Fruit fly (Drosophila melanogaster) whole organism, prepupa: Measurements from ENCODE around the gene hid.
A peak's percentile ranks its signal among the peaks of the same experiment; 100 is the strongest.

Experiments
- CG10631 ChIP-seq: fragments of 200-800 bp; sonication (Bioruptor generic); optimal IDR thresholded peaks from 2 replicates; lab custom pipeline; 2016; ENCODE audit warnings: missing biosample characterization, missing genetic modification characterization
- CG10669 ChIP-seq: fragments of 200-800 bp; sonication (Bioruptor generic); optimal IDR thresholded peaks from 3 replicates; lab custom pipeline; 2018; ENCODE audit warnings: missing biosample characterization, mild to moderate bottlenecking, missing genetic modification characterization, moderate library complexity
- CG11762 ChIP-seq: fragments of 200-800 bp; sonication (Bioruptor generic); optimal IDR thresholded peaks from 3 replicates; lab custom pipeline; 2016; ENCODE audit warnings: missing biosample characterization, missing genetic modification characterization; ENCODE audit not compliant: insufficient read depth
- CG11902 ChIP-seq: fragments of 200-800 bp; sonication (Bioruptor generic); optimal IDR thresholded peaks from 3 replicates; lab custom pipeline; 2016; ENCODE audit warnings: missing biosample characterization, missing genetic modification characterization
- CG15336 ChIP-seq: fragments of 200-800 bp; sonication (Bioruptor generic); IDR thresholded peaks from 2 replicates; pipeline ENCODE4 v1.3.6; 2022; ENCODE audit warnings: missing biosample characterization, missing genetic modification characterization
- CG1621 ChIP-seq: fragments of 200-800 bp; sonication (Bioruptor generic); optimal IDR thresholded peaks from 3 replicates; lab custom pipeline; 2018; ENCODE audit warnings: missing biosample characterization, mild to moderate bottlenecking, missing genetic modification characterization
- CG16779 ChIP-seq: fragments of 200-800 bp; sonication (Bioruptor generic); optimal IDR thresholded peaks from 3 replicates; lab custom pipeline; 2017; ENCODE audit warnings: missing biosample characterization, mild to moderate bottlenecking, missing genetic modification characterization
- CG3032 ChIP-seq: fragments of 200-800 bp; optimal IDR thresholded peaks from 2 replicates; lab custom pipeline; 2019; ENCODE audit warnings: missing biosample characterization, mild to moderate bottlenecking, missing genetic modification characterization, moderate library complexity
- CG31627 ChIP-seq: fragments of 200-800 bp; sonication (Bioruptor generic); optimal IDR thresholded peaks from 3 replicates; lab custom pipeline; 2016; ENCODE audit warnings: missing biosample characterization, missing genetic modification characterization
- CG32006 ChIP-seq: fragments of 200-800 bp; sonication (Bioruptor generic); optimal IDR thresholded peaks from 3 replicates; lab custom pipeline; 2017; ENCODE audit warnings: missing biosample characterization, mild to moderate bottlenecking, missing genetic modification characterization
- CG3919 ChIP-seq: fragments of 200-800 bp; sonication (Bioruptor generic); optimal IDR thresholded peaks from 3 replicates; lab custom pipeline; 2016; ENCODE audit warnings: missing biosample characterization, missing genetic modification characterization
- CG4318 ChIP-seq: fragments of 200-800 bp; sonication (Bioruptor generic); optimal IDR thresholded peaks from 3 replicates; lab custom pipeline; 2017; ENCODE audit warnings: missing biosample characterization, mild to moderate bottlenecking, missing genetic modification characterization
- CG6163 ChIP-seq: fragments of 200-800 bp; sonication (Bioruptor generic); IDR thresholded peaks from 3 replicates; pipeline ENCODE4 v1.3.6; 2022; ENCODE audit warnings: missing biosample characterization, missing genetic modification characterization
- CG6276 ChIP-seq: fragments of 200-800 bp; sonication (Bioruptor generic); optimal IDR thresholded peaks from 2 replicates; lab custom pipeline; 2017; ENCODE audit warnings: missing biosample characterization, mild to moderate bottlenecking, missing genetic modification characterization
- CG6808 ChIP-seq: fragments of 200-800 bp; sonication (Bioruptor generic); optimal IDR thresholded peaks from 3 replicates; lab custom pipeline; 2017; ENCODE audit warnings: missing biosample characterization, missing genetic modification characterization, mild to moderate bottlenecking, moderate library complexity, missing genetic modification reagents
- CG6854 ChIP-seq: fragments of 200-800 bp; sonication (Bioruptor generic); optimal IDR thresholded peaks from 2 replicates; lab custom pipeline; 2017; ENCODE audit warnings: missing biosample characterization, mild to moderate bottlenecking, missing genetic modification characterization
- CG8119 ChIP-seq: fragments of 200-800 bp; sonication (Bioruptor generic); IDR thresholded peaks from 3 replicates; pipeline ENCODE4 v1.3.6; 2022; ENCODE audit warnings: missing biosample characterization, missing genetic modification characterization
- CG8319 ChIP-seq: fragments of 200-800 bp; sonication (Bioruptor generic); optimal IDR thresholded peaks from 3 replicates; lab custom pipeline; 2016; ENCODE audit warnings: missing biosample characterization, missing genetic modification characterization
- CG9139 ChIP-seq: fragments of 200-800 bp; sonication (Bioruptor generic); optimal IDR thresholded peaks from 3 replicates; lab custom pipeline; 2017; ENCODE audit warnings: missing biosample characterization, mild to moderate bottlenecking, missing genetic modification characterization
- Eip75B ChIP-seq: fragments of 200-800 bp; sonication (Bioruptor generic); optimal IDR thresholded peaks from 3 replicates; lab custom pipeline; 2016; ENCODE audit warnings: missing biosample characterization, missing genetic modification characterization
- Eip78C ChIP-seq: fragments of 200-800 bp; sonication (Bioruptor generic); peaks from one replicate; lab custom pipeline; 2016; ENCODE audit warnings: missing biosample characterization, missing genetic modification characterization
- Eip93F ChIP-seq: fragments of 200-800 bp; sonication (Bioruptor generic); optimal IDR thresholded peaks from 2 replicates; lab custom pipeline; 2016; ENCODE audit warnings: missing biosample characterization, mild to moderate bottlenecking, missing genetic modification characterization
- Ets21C ChIP-seq: fragments of 200-800 bp; sonication (Bioruptor generic); optimal IDR thresholded peaks from 3 replicates; lab custom pipeline; 2016; ENCODE audit warnings: missing biosample characterization, missing genetic modification characterization
- Ets96B ChIP-seq: fragments of 200-800 bp; optimal IDR thresholded peaks from 2 replicates; lab custom pipeline; 2019; ENCODE audit warnings: missing biosample characterization, mild to moderate bottlenecking, missing genetic modification characterization, moderate library complexity
- Gug ChIP-seq: fragments of 200-800 bp; sonication (Bioruptor generic); IDR thresholded peaks from 2 replicates; pipeline ENCODE4 v1.3.6; 2022; ENCODE audit warnings: missing biosample characterization, missing genetic modification characterization
- Hr39 ChIP-seq: fragments of 200-800 bp; sonication (Bioruptor generic); optimal IDR thresholded peaks from 2 replicates; lab custom pipeline; 2016; ENCODE audit warnings: missing biosample characterization, missing genetic modification characterization
- Hr4 ChIP-seq: fragments of 200-800 bp; sonication (Bioruptor generic); optimal IDR thresholded peaks from 3 replicates; lab custom pipeline; 2016; ENCODE audit warnings: missing biosample characterization, missing genetic modification characterization
- Lpt ChIP-seq: fragments of 200-800 bp; sonication (Bioruptor generic); optimal IDR thresholded peaks from 3 replicates; lab custom pipeline; 2016; ENCODE audit warnings: missing biosample characterization, missing genetic modification characterization
- Met ChIP-seq: fragments of 200-800 bp; sonication (Bioruptor generic); optimal IDR thresholded peaks from 3 replicates; lab custom pipeline; 2016; ENCODE audit warnings: missing biosample characterization, missing genetic modification characterization
- Smox ChIP-seq: fragments of 200-800 bp; sonication (Bioruptor generic); optimal IDR thresholded peaks from 3 replicates; lab custom pipeline; 2016; ENCODE audit warnings: missing biosample characterization, missing genetic modification characterization
- Sox102F ChIP-seq: fragments of 200-800 bp; sonication (Bioruptor generic); optimal IDR thresholded peaks from 2 replicates; lab custom pipeline; 2016; ENCODE audit warnings: missing biosample characterization, mild to moderate bottlenecking, missing genetic modification characterization
- Sox14 ChIP-seq: fragments of 200-800 bp; sonication (Bioruptor generic); optimal IDR thresholded peaks from 3 replicates; lab custom pipeline; 2016; ENCODE audit warnings: missing biosample characterization, missing genetic modification characterization
- dsx ChIP-seq: fragments of 200-800 bp; optimal IDR thresholded peaks from 3 replicates; lab custom pipeline; 2019; ENCODE audit warnings: missing biosample characterization, mild to moderate bottlenecking, missing genetic modification characterization, moderate library complexity; ENCODE audit not compliant: poor library complexity, severe bottlenecking
- eg ChIP-seq: fragments of 200-800 bp; sonication (Bioruptor generic); IDR thresholded peaks from 3 replicates; pipeline ENCODE4 v1.3.6; 2022; ENCODE audit warnings: missing biosample characterization, missing genetic modification characterization
- esn ChIP-seq: fragments of 200-800 bp; sonication (Bioruptor generic); optimal IDR thresholded peaks from 2 replicates; lab custom pipeline; 2016; ENCODE audit warnings: missing biosample characterization, mild to moderate bottlenecking, missing genetic modification characterization, moderate library complexity
- fd85E ChIP-seq: fragments of 200-800 bp; sonication (Bioruptor generic); optimal IDR thresholded peaks from 3 replicates; lab custom pipeline; 2016; ENCODE audit warnings: missing biosample characterization, missing genetic modification characterization
- fkh ChIP-seq: fragments of 200-800 bp; sonication (Bioruptor generic); optimal IDR thresholded peaks from 3 replicates; lab custom pipeline; 2017; ENCODE audit warnings: missing biosample characterization, mild to moderate bottlenecking, missing genetic modification characterization, moderate library complexity
- net ChIP-seq: fragments of 200-800 bp; sonication (Bioruptor generic); optimal IDR thresholded peaks from 3 replicates; lab custom pipeline; 2016; ENCODE audit warnings: missing biosample characterization, missing genetic modification characterization
- pdm3 ChIP-seq: fragments of 200-800 bp; sonication (Bioruptor generic); optimal IDR thresholded peaks from 3 replicates; lab custom pipeline; 2016; ENCODE audit warnings: missing biosample characterization, missing genetic modification characterization
- spab ChIP-seq: fragments of 200-800 bp; sonication (Bioruptor generic); optimal IDR thresholded peaks from 2 replicates; lab custom pipeline; 2017; ENCODE audit warnings: missing biosample characterization, mild to moderate bottlenecking, missing genetic modification characterization, missing genetic modification reagents
- ss ChIP-seq, 2 experiments: fragments of 200-800 bp; sonication (Bioruptor generic); optimal IDR thresholded peaks; 2 replicates in 1 of 2; 3 replicates in 1 of 2; lab custom pipeline; 2017 to 2018; ENCODE audit warnings: mild to moderate bottlenecking in 2 of 2, missing biosample characterization in 2 of 2, missing genetic modification characterization in 2 of 2, moderate library complexity in 1 of 2
- svp ChIP-seq: fragments of 200-800 bp; sonication (Bioruptor generic); peaks from one replicate; lab custom pipeline; 2016; ENCODE audit warnings: missing biosample characterization, missing genetic modification characterization
- topi ChIP-seq: fragments of 200-800 bp; sonication (Bioruptor generic); optimal IDR thresholded peaks from 3 replicates; lab custom pipeline; 2016; ENCODE audit warnings: missing biosample characterization, missing genetic modification characterization
- vri ChIP-seq: fragments of 200-800 bp; sonication (Bioruptor generic); optimal IDR thresholded peaks from 3 replicates; lab custom pipeline; 2016; ENCODE audit warnings: missing biosample characterization, mild to moderate bottlenecking, missing genetic modification characterization

Gene hid

dm6 chr3L:18223437-18223836 is 38.0 kb upstream of the hid start (continued):
- TF ChIP-seq CG6163 (peak; percentile 89), CG31627 (GFP tag; lab: Kevin White, UChicago) (peak; percentile 25), pdm3 (GFP tag; lab: Kevin White, UChicago) (peak; percentile 69), CG6276 (GFP tag; lab: Kevin White, UChicago) (peak; percentile 81), Ets21C (GFP tag; lab: Kevin White, UChicago) (no peak), CG10631 (GFP tag; lab: Kevin White, UChicago) (peak; percentile 80), Eip75B (GFP tag; lab: Kevin White, UChicago) (peak; percentile 54), vri (GFP tag; lab: Kevin White, UChicago) (peak; percentile 24), CG9139 (GFP tag; lab: Kevin White, UChicago) (peak; percentile 50), CG1621 (peak; percentile 67), fkh (no peak), CG15336 (peak; percentile 96), spab (peak; percentile 66), Hr39 (GFP tag; lab: Kevin White, UChicago) (peak; percentile 24), Lpt (GFP tag; lab: Kevin White, UChicago) (peak; percentile 63), topi (peak; percentile 50), CG4318 (GFP tag; lab: Kevin White, UChicago) (peak; percentile 65), eg (GFP tag; lab: Robert Waterston, UW) (peak; percentile 93), fd85E (GFP tag; lab: Kevin White, UChicago) (no peak), CG11902 (GFP tag; lab: Kevin White, UChicago) (peak; percentile 7), net (GFP tag; lab: Kevin White, UChicago) (peak; percentile 83), CG10669 (GFP tag; lab: Kevin White, UChicago) (peak; percentile 31), CG8119 (GFP tag; lab: Robert Waterston, UW) (peak; percentile 93), CG8319 (GFP tag; lab: Kevin White, UChicago) (peak; percentile 51), esn (GFP tag; lab: Kevin White, UChicago) (peak; percentile 63), CG11762 (peak; percentile 63), svp (GFP tag; lab: Kevin White, UChicago) (peak; percentile 83), Sox14 (GFP tag; lab: Kevin White, UChicago) (peak; percentile 53)

DNA sequence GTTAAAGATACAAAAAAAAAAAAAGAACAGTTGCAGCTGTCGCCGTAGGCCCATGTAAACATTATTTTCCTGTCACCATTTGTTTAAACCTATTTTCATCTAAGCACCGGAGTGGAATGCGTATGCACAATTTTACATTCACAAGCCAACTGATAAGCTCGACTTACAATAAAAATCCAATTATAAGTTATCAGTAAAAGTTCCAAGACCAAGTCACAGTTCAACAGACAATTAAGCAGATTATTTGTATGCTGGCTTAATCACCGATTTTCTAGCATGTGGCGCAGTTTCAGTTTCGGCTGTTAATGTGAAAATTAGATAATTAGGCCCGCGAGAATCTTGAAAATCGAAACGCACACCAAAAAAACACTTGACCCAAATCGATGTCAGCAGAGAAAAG is 36.8 kb upstream of the hid start:
- TF ChIP-seq svp (GFP tag; lab: Kevin White, UChicago): peak; percentile 98
- TF ChIP-seq CG1621: no peak
- TF ChIP-seq, all 60 proteins: peak for 1

DNA sequence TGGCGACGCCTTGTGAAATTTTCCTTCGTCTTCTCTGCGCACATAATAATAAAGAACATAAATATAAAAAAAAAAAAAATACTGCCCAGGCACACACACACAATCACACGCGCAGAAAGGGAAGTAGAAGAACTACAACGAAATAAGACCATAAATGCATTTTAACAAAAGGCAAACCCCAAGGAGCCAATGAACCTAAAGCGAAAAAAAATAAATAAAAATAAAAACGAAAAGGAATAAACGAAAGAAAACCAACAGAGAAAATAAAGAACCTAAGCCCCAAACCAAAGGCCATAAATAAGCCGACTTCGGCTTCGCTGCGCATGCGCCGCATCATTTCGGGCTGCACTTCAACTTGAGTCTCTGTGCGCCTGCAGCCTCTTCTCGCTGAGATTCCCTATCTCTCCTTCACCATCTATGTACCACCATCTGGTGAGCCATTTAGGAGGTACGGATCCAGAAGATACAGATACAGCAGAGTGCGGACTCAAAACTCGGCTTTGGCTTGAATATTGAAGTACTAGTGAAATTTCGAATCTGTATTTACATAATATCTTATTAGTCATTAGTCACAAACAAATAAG is 35.9 kb upstream of the hid start:
- TF ChIP-seq vri (GFP tag; lab: Kevin White, UChicago) (peak; percentile 70), spab (peak; percentile 58), Met (GFP tag; lab: Kevin White, UChicago) (peak; percentile 33), CG6808 (peak; percentile 77), Eip78C (GFP tag; lab: Kevin White, UChicago) (peak; percentile 54), CG3919 (GFP tag; lab: Kevin White, UChicago) (peak; percentile 19), CG6163 (peak; percentile 56; the same call in 2 of the 3 replicates), Sox102F (peak; percentile 57), svp (GFP tag; lab: Kevin White, UChicago) (peak; percentile 52), CG3032 (tag; lab: Kevin White, UChicago) (peak; percentile 38), ss (GFP tag; optimal IDR thresholded peaks at IDR 0.05; lab: Kevin White, UChicago) (peak; percentile 80 to 90), net (GFP tag; lab: Kevin White, UChicago) (no peak), CG9139 (GFP tag; lab: Kevin White, UChicago) (peak; percentile 80), esn (GFP tag; lab: Kevin White, UChicago) (no peak), Eip75B (GFP tag; lab: Kevin White, UChicago) (peak; percentile 6), CG32006 (GFP tag; lab: Kevin White, UChicago) (no peak), Smox (GFP tag; lab: Kevin White, UChicago) (no peak), CG16779 (tag; lab: Kevin White, UChicago) (peak; percentile 71), CG6854 (peak; percentile 53), Gug (GFP tag; lab: Robert Waterston, UW) (no peak), dsx (peak; percentile 61), CG8119 (GFP tag; lab: Robert Waterston, UW) (peak; percentile 41; the same call in 1 of the 3 replicates), eg (GFP tag; lab: Robert Waterston, UW) (0 out of 3 replicates have a peak, but pooled peaks have one; percentile 9), fkh (peak; percentile 35), Eip93F (GFP tag; lab: Kevin White, UChicago) (peak; percentile 59), CG1621 (peak; percentile 31), Hr4 (GFP tag; lab: Kevin White, UChicago) (no peak), Ets96B (tag; lab: Kevin White, UChicago) (peak; percentile 46)
